Worm (Caenorhabditis elegans) whole organism, L2 larva: ENCODE data around the gene T24E12.11.

Source experiments
- C34F6.9 ChIP-seq: fragments of 150-350 bp; optimal IDR thresholded peaks from 2 replicates; lab custom pipeline; 2014; ENCODE audit warnings: missing biosample characterization, missing genetic modification characterization
- F13H6.1 ChIP-seq: sonication (generic microtip); optimal IDR thresholded peaks from 2 replicates; lab custom pipeline; 2016; ENCODE audit warnings: missing genetic modification characterization, missing compliant biosample characterization
- Y55F3AM.14 ChIP-seq: fragments of 200-800 bp; sonication (Bioruptor generic); optimal IDR thresholded peaks from 2 replicates; lab custom pipeline; 2018; ENCODE audit warnings: mild to moderate bottlenecking, missing genetic modification characterization, missing compliant biosample characterization
- ZK546.5 ChIP-seq: sonication (generic microtip); optimal IDR thresholded peaks from 2 replicates; lab custom pipeline; 2017; ENCODE audit warnings: missing biosample characterization, missing genetic modification characterization
- alr-1 ChIP-seq: fragments of 150-350 bp; optimal IDR thresholded peaks from 2 replicates; lab custom pipeline; 2014; ENCODE audit warnings: missing biosample characterization, missing genetic modification characterization
- aly-2 ChIP-seq: fragments of 150-350 bp; optimal IDR thresholded peaks from 2 replicates; lab custom pipeline; 2014; ENCODE audit warnings: missing biosample characterization, missing genetic modification characterization
- ama-1 ChIP-seq: fragments of 150-350 bp; optimal IDR thresholded peaks from 2 replicates; lab custom pipeline; 2018; ENCODE audit warnings: inconsistent platforms
- ceh-16 ChIP-seq: fragments of 150-350 bp; optimal IDR thresholded peaks from 2 replicates; lab custom pipeline; 2014; ENCODE audit warnings: missing biosample characterization, missing genetic modification characterization
- crh-2 ChIP-seq: sonication (generic microtip); optimal IDR thresholded peaks from 2 replicates; lab custom pipeline; 2017; ENCODE audit warnings: missing biosample characterization, missing genetic modification characterization
- dmd-4 ChIP-seq: sonication (generic microtip); optimal IDR thresholded peaks from 2 replicates; lab custom pipeline; 2017; ENCODE audit warnings: missing biosample characterization, missing genetic modification characterization
- elt-3 ChIP-seq: sonication (generic microtip); optimal IDR thresholded peaks from 2 replicates; lab custom pipeline; 2017; ENCODE audit warnings: missing biosample characterization, missing genetic modification characterization
- fos-1 ChIP-seq: fragments of 150-350 bp; optimal IDR thresholded peaks from 2 replicates; lab custom pipeline; 2014; ENCODE audit warnings: missing biosample characterization, missing genetic modification characterization
- lin-11 ChIP-seq: fragments of 150-350 bp; sonication (generic microtip); optimal IDR thresholded peaks from 2 replicates; lab custom pipeline; 2014; ENCODE audit warnings: missing biosample characterization, missing genetic modification characterization, inconsistent platforms, mixed read lengths
- lin-13 ChIP-seq: fragments of 150-350 bp; optimal IDR thresholded peaks from 2 replicates; lab custom pipeline; 2014; ENCODE audit warnings: missing biosample characterization, missing genetic modification reagents, missing genetic modification characterization
- lin-39 ChIP-seq: fragments of 150-350 bp; optimal IDR thresholded peaks from 2 replicates; lab custom pipeline; 2014; ENCODE audit warnings: missing biosample characterization, missing genetic modification reagents, missing genetic modification characterization
- lsy-2 ChIP-seq, 2 experiments: fragments of 150-350 bp in 1 of 2; sonication (generic microtip) in 1 of 2; optimal IDR thresholded peaks; 2 replicates each; lab custom pipeline; 2014 to 2017; ENCODE audit warnings: missing biosample characterization in 2 of 2, missing genetic modification characterization in 2 of 2
- mab-5 ChIP-seq: fragments of 150-350 bp; optimal IDR thresholded peaks from 2 replicates; lab custom pipeline; 2014; ENCODE audit warnings: missing biosample characterization, missing genetic modification characterization
- mbf-1 ChIP-seq: sonication (generic microtip); optimal IDR thresholded peaks from 2 replicates; lab custom pipeline; 2017; ENCODE audit warnings: missing biosample characterization, missing genetic modification characterization
- mdl-1 ChIP-seq, 2 experiments: fragments of 150-350 bp in 1 of 2; sonication (generic microtip) in 1 of 2; optimal IDR thresholded peaks; 2 replicates each; lab custom pipeline; 2017; ENCODE audit warnings: missing biosample characterization in 2 of 2, missing genetic modification characterization in 2 of 2
- nhr-11 ChIP-seq: fragments of 150-350 bp; optimal IDR thresholded peaks from 2 replicates; lab custom pipeline; 2014; ENCODE audit warnings: missing biosample characterization, missing genetic modification characterization
- nhr-12 ChIP-seq: fragments of 150-350 bp; optimal IDR thresholded peaks from 2 replicates; lab custom pipeline; 2014; ENCODE audit warnings: missing biosample characterization, missing genetic modification characterization
- nhr-21 ChIP-seq: fragments of 150-350 bp; optimal IDR thresholded peaks from 2 replicates; lab custom pipeline; 2014; ENCODE audit warnings: missing biosample characterization, missing genetic modification characterization
- nhr-23 ChIP-seq: fragments of 150-350 bp; optimal IDR thresholded peaks from 2 replicates; lab custom pipeline; 2014; ENCODE audit warnings: missing biosample characterization, missing genetic modification reagents, missing genetic modification characterization
- nhr-6 ChIP-seq: fragments of 150-350 bp; optimal IDR thresholded peaks from 2 replicates; lab custom pipeline; 2014; ENCODE audit warnings: missing biosample characterization, missing genetic modification characterization
- nhr-77 ChIP-seq: fragments of 150-350 bp; optimal IDR thresholded peaks from 2 replicates; lab custom pipeline; 2014; ENCODE audit warnings: missing biosample characterization, missing genetic modification characterization
- peb-1 ChIP-seq: fragments of 150-350 bp; optimal IDR thresholded peaks from 2 replicates; lab custom pipeline; 2014; ENCODE audit warnings: missing biosample characterization, missing genetic modification characterization
- sem-4 ChIP-seq: fragments of 150-350 bp; optimal IDR thresholded peaks from 2 replicates; lab custom pipeline; 2014; ENCODE audit warnings: missing biosample characterization, missing genetic modification reagents, missing genetic modification characterization
- skn-1 ChIP-seq: sonication (generic microtip); optimal IDR thresholded peaks from 2 replicates; lab custom pipeline; 2017; ENCODE audit warnings: missing biosample characterization, missing genetic modification characterization
- sma-3 ChIP-seq: sonication (generic microtip); optimal IDR thresholded peaks from 2 replicates; lab custom pipeline; 2016; ENCODE audit warnings: missing genetic modification reagents, missing genetic modification characterization, missing compliant biosample characterization
- sma-9 ChIP-seq, 2 experiments: fragments of 150-350 bp in 1 of 2; sonication (generic microtip) in 1 of 2; optimal IDR thresholded peaks; 2 replicates each; lab custom pipeline; 2014 to 2016; ENCODE audit warnings: missing genetic modification characterization in 2 of 2, mild to moderate bottlenecking in 1 of 2, missing biosample characterization in 1 of 2, missing compliant biosample characterization in 1 of 2, missing genetic modification reagents in 1 of 2, moderate library complexity in 1 of 2
- snpc-4 ChIP-seq: fragments of 150-350 bp; optimal IDR thresholded peaks from 2 replicates; lab custom pipeline; 2014; ENCODE audit warnings: missing biosample characterization, missing genetic modification characterization
- unc-39 ChIP-seq: fragments of 150-350 bp; optimal IDR thresholded peaks from 2 replicates; lab custom pipeline; 2014; ENCODE audit warnings: missing biosample characterization, missing genetic modification characterization
- unc-55 ChIP-seq: fragments of 150-350 bp; sonication (generic microtip); optimal IDR thresholded peaks from 3 replicates; lab custom pipeline; 2014; ENCODE audit warnings: missing biosample characterization, missing genetic modification reagents, missing genetic modification characterization
- unc-62 ChIP-seq: fragments of 150-350 bp; optimal IDR thresholded peaks from 2 replicates; lab custom pipeline; 2014; ENCODE audit warnings: missing biosample characterization, missing genetic modification reagents, missing genetic modification characterization
- zag-1 ChIP-seq: fragments of 150-350 bp; optimal IDR thresholded peaks from 2 replicates; lab custom pipeline; 2014; ENCODE audit warnings: missing biosample characterization, missing genetic modification characterization
- ztf-1 ChIP-seq: fragments of 200-800 bp; sonication (Bioruptor generic); conservative IDR thresholded peaks from 2 replicates; pipeline ENCODE4 v1.3.6; 2022; ENCODE audit warnings: missing genetic modification characterization, missing compliant biosample characterization
- ztf-11 ChIP-seq: sonication (generic microtip); optimal IDR thresholded peaks from 2 replicates; lab custom pipeline; 2017; ENCODE audit warnings: missing biosample characterization, missing genetic modification characterization
- ztf-4 ChIP-seq: fragments of 150-350 bp; optimal IDR thresholded peaks from 2 replicates; lab custom pipeline; 2014; ENCODE audit warnings: missing biosample characterization, missing genetic modification characterization

Gene T24E12.11

DNA sequence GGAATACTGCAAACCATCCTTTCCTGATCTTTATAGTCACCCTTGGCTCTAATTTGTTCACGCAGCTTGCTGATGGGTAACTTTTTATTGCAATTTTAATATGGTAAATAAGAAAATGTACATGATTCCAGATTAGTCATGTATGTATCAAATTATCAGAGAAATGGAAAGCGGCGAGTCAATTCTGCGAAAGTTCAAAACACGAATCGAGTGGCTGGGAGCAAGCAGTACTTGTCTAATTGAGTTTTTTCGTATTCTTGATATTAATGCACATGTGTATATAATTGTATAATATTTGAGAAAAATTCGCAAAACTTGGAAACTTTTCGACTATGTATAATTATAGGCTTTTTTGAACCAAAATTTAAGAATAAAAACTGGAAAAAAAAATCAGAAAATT, 20.4 kb downstream of the T24E12.11 start, which contains the start of gene T24E12.12:
Gene T24E12.12 (plus strand): TSS at position 281 of the 400 bp plus-strand sequence.
- no peak for TF ChIP-seq lin-11 (tag; lab: Kevin White, UChicago)
- TF ChIP-seq ztf-11 (tag; lab: Kevin White, UChicago): no peak
- TF ChIP-seq lsy-2 (tag; optimal IDR thresholded peaks at IDR 0.05; lab: Kevin White, UChicago): no peak
- TF ChIP-seq peb-1 (tag; lab: Kevin White, UChicago): no peak
- TF ChIP-seq Y55F3AM.14 (GFP tag; lab: Kevin White, UChicago): no peak
- TF ChIP-seq C34F6.9 (tag; lab: Kevin White, UChicago): no peak
- TF ChIP-seq nhr-77 (tag; lab: Kevin White, UChicago): no peak
- TF ChIP-seq nhr-23: no peak
- TF ChIP-seq snpc-4: no peak
- TF ChIP-seq zag-1 (tag; lab: Kevin White, UChicago): no peak
- no peak for TF ChIP-seq ztf-4
- no peak for TF ChIP-seq ztf-1 (GFP tag; lab: Robert Waterston, UW)
- no peak for TF ChIP-seq lin-39 (tag; lab: Kevin White, UChicago)

- TF ChIP-seq sma-3: no peak
- TF ChIP-seq ztf-11 (tag; lab: Kevin White, UChicago): no peak
- TF ChIP-seq dmd-4 (tag; lab: Kevin White, UChicago): no peak
- TF ChIP-seq nhr-11 (tag; lab: Kevin White, UChicago): no peak
Measured at ce11 chrII:3757499-3757898, 21.9 kb downstream of the T24E12.11 start, which contains the start of gene srx-111. TSS of gene srx-111 (plus strand) at chrII:3757799.

DNA sequence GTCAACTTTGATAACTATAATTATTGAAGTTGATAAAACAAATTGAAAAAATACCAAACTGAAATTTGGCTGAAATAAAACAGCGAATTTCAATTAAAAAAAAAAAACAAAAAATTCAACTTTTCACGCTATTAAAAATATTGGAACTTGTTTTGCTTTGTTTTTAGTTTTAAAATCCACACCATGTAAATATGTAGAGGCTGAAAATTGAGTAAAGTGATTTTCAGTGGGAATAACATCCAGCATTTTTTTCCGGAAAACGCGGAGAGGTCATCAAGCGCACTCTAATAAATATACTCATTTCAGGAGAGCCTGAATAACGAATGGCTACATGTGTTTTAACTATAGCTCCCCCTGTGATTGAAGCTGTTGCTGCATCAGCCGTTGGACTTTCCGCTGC, 25.8 kb downstream of the T24E12.11 start, which contains the start of gene rcd-1:
Gene rcd-1 (plus strand): TSS at position 301 of the 400 bp plus-strand sequence.
- TF ChIP-seq nhr-6 (tag; lab: Kevin White, UChicago): no peak
- no peak for TF ChIP-seq mdl-1 (tag; optimal IDR thresholded peaks at IDR 0.05; lab: Kevin White, UChicago)
- no peak for TF ChIP-seq ztf-4
- no peak for TF ChIP-seq nhr-77 (tag; lab: Kevin White, UChicago)

- TF ChIP-seq ztf-11 (tag; lab: Kevin White, UChicago): no peak
- TF ChIP-seq ama-1 (lab: Kevin White, UChicago): no peak
- TF ChIP-seq, all 48 proteins: peak for 0
Measured at ce11 chrII:3752184-3752583, 27.2 kb downstream of the T24E12.11 start, which contains the start of gene sdz-11. TSS of gene sdz-11 (minus strand) at chrII:3752284.

- TF ChIP-seq unc-62 (GFP tag; lab: Kevin White, UChicago): no peak
- no peak for TF ChIP-seq sma-3
- no peak for TF ChIP-seq aly-2 (tag; lab: Kevin White, UChicago)
- no peak for TF ChIP-seq unc-55 (GFP tag; lab: Kevin White, UChicago)
- no peak for TF ChIP-seq nhr-11 (tag; lab: Kevin White, UChicago)
- no peak for TF ChIP-seq C34F6.9 (tag; lab: Kevin White, UChicago)
- TF ChIP-seq nhr-12 (tag; lab: Kevin White, UChicago): no peak
- no peak for TF ChIP-seq crh-2
- TF ChIP-seq F13H6.1 (tag; lab: Kevin White, UChicago): no peak
- TF ChIP-seq ceh-16 (tag; lab: Kevin White, UChicago): no peak
- TF ChIP-seq mab-5 (tag; lab: Kevin White, UChicago): no peak
- no peak for TF ChIP-seq sma-9 (GFP tag; optimal IDR thresholded peaks at IDR 0.05; lab: Kevin White, UChicago)
- no peak for TF ChIP-seq sma-9 (tag; optimal IDR thresholded peaks at IDR 0.05; lab: Kevin White, UChicago)
- TF ChIP-seq ama-1 (lab: Kevin White, UChicago): no peak
- no peak for TF ChIP-seq unc-39
- no peak for TF ChIP-seq ztf-11 (tag; lab: Kevin White, UChicago)
- TF ChIP-seq nhr-23: no peak
Measured at ce11 chrII:3750685-3751084, 28.7 kb downstream of the T24E12.11 start, which contains the start of gene fbxb-91. TSS of gene fbxb-91 (minus strand) at chrII:3750785.

ce11 chrII:3748719-3749118, 30.6 kb downstream of the T24E12.11 start, which contains the start of gene fbxb-90:
TSS of gene fbxb-90 (minus strand) at chrII:3748819.
- TF ChIP-seq elt-3 (no peak), ztf-4 (no peak), crh-2 (no peak), snpc-4 (no peak), ama-1 (lab: Kevin White, UChicago) (no peak), peb-1 (tag; lab: Kevin White, UChicago) (no peak), ztf-1 (GFP tag; lab: Robert Waterston, UW) (no peak), mdl-1 (tag; optimal IDR thresholded peaks at IDR 0.05; lab: Kevin White, UChicago) (no peak), alr-1 (no peak), lin-13 (no peak), ZK546.5 (tag; lab: Kevin White, UChicago) (no peak), aly-2 (tag; lab: Kevin White, UChicago) (no peak), nhr-21 (tag; lab: Kevin White, UChicago) (no peak), skn-1 (tag; lab: Kevin White, UChicago) (no peak), sem-4 (tag; lab: Kevin White, UChicago) (no peak), nhr-23 (no peak), fos-1 (tag; lab: Kevin White, UChicago) (no peak), F13H6.1 (tag; lab: Kevin White, UChicago) (no peak), sma-3 (no peak), mbf-1 (tag; lab: Kevin White, UChicago) (no peak)
